Worm (Caenorhabditis elegans) whole organism, young adult: ENCODE results near the gene T22C8.6.

Experiments used
- ama-1 ChIP-seq, 3 experiments: fragments of 150-350 bp in 1 of 3; sonication (generic microtip) in 2 of 3; optimal IDR thresholded peaks; 2 replicates each; lab custom pipeline; 2014 to 2018; ENCODE audit warnings: missing biosample characterization in 2 of 3, missing genetic modification characterization in 2 of 3, missing genetic modification reagents in 2 of 3
- athp-1 ChIP-seq: sonication (generic microtip); optimal IDR thresholded peaks from 2 replicates; lab custom pipeline; 2017; ENCODE audit warnings: mild to moderate bottlenecking, missing genetic modification characterization, missing compliant biosample characterization
- ccch-3 ChIP-seq: fragments of 200-800 bp; sonication (Bioruptor generic); optimal IDR thresholded peaks from 2 replicates; lab custom pipeline; 2018; ENCODE audit warnings: mild to moderate bottlenecking, missing genetic modification characterization, missing compliant biosample characterization
- hmg-1.2 ChIP-seq: fragments of 200-800 bp; sonication (Bioruptor generic); IDR thresholded peaks from 2 replicates; pipeline ENCODE4 v1.3.6; 2022; ENCODE audit warnings: missing genetic modification reagents, missing genetic modification characterization, missing compliant biosample characterization

DNA sequence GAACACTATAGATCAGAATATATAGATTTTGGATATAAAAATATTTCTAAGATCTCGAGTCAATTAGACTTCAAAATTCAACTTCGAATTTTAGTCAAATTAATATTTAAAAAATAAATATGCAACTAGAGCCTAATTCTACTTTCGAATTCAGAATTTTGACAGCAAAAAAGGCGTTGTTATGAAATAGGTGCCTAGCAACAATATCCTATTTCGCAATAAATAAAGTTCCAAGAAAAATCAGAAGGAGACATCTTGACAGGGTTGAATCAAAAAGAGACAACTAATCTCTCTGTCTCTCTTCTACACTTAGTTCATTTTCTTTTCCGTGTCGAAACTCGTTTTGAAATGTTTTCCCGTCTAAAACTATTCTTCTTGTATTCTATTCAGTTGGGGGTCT is 45.3 kb upstream of the T22C8.6 start:
- TF ChIP-seq athp-1 (tag; lab: Kevin White, UChicago) (no peak), hmg-1.2 (GFP tag; lab: Robert Waterston, UW) (no peak), ccch-3 (GFP tag; lab: Kevin White, UChicago) (no peak), ama-1 (optimal IDR thresholded peaks at IDR 0.05; lab: Kevin White, UChicago) (no peak), ama-1 (GFP tag; optimal IDR thresholded peaks at IDR 0.05; lab: Kevin White, UChicago) (no peak)
